Worm (Caenorhabditis elegans) whole organism, L2 larva: ENCODE results near the gene C17H11.4.
"Not testable (repeated sequence)": the region's sequence is repeated elsewhere in the genome, so short reads cannot be mapped to it uniquely, and the experiment has no call there.

Experiments used
- aly-2 ChIP-seq: fragments of 150-350 bp; optimal IDR thresholded peaks from 2 replicates; lab custom pipeline; 2014; ENCODE audit warnings: missing biosample characterization, missing genetic modification characterization
- blmp-1 ChIP-seq: sonication (generic microtip); optimal IDR thresholded peaks from 2 replicates; lab custom pipeline; 2017; ENCODE audit warnings: missing genetic modification characterization, mild to moderate bottlenecking, missing compliant biosample characterization, antibody characterized with exemption, moderate library complexity; ENCODE audit not compliant: insufficient read depth
- ceh-82 ChIP-seq: fragments of 150-350 bp; optimal IDR thresholded peaks from 2 replicates; lab custom pipeline; 2014; ENCODE audit warnings: missing biosample characterization, missing genetic modification characterization
- elt-3 ChIP-seq: sonication (generic microtip); optimal IDR thresholded peaks from 2 replicates; lab custom pipeline; 2017; ENCODE audit warnings: missing biosample characterization, missing genetic modification characterization
- lin-13 ChIP-seq: fragments of 150-350 bp; optimal IDR thresholded peaks from 2 replicates; lab custom pipeline; 2014; ENCODE audit warnings: missing biosample characterization, missing genetic modification reagents, missing genetic modification characterization
- lin-39 ChIP-seq: fragments of 150-350 bp; optimal IDR thresholded peaks from 2 replicates; lab custom pipeline; 2014; ENCODE audit warnings: missing biosample characterization, missing genetic modification reagents, missing genetic modification characterization
- nhr-11 ChIP-seq: fragments of 150-350 bp; optimal IDR thresholded peaks from 2 replicates; lab custom pipeline; 2014; ENCODE audit warnings: missing biosample characterization, missing genetic modification characterization
- nhr-12 ChIP-seq: fragments of 150-350 bp; optimal IDR thresholded peaks from 2 replicates; lab custom pipeline; 2014; ENCODE audit warnings: missing biosample characterization, missing genetic modification characterization
- snpc-4 ChIP-seq: fragments of 150-350 bp; optimal IDR thresholded peaks from 2 replicates; lab custom pipeline; 2014; ENCODE audit warnings: missing biosample characterization, missing genetic modification characterization
- unc-62 ChIP-seq: fragments of 150-350 bp; optimal IDR thresholded peaks from 2 replicates; lab custom pipeline; 2014; ENCODE audit warnings: missing biosample characterization, missing genetic modification reagents, missing genetic modification characterization

ce11 chrX:8154374-8154836 is 27.0 kb downstream of the C17H11.4 start:
- not testable (repeated sequence) for TF ChIP-seq snpc-4 (tag; lab: Kevin White, UChicago); lin-13; nhr-11 (tag; lab: Kevin White, UChicago); blmp-1; lin-39 (tag; lab: Kevin White, UChicago); nhr-12 (tag; lab: Kevin White, UChicago); aly-2; elt-3 (tag; lab: Kevin White, UChicago); ceh-82; unc-62
